Worm (Caenorhabditis elegans): Measurements from ENCODE around the gene dpy-19.

The dpy-19 gene

ce11 chrIII:8678371-8678770, 11.1 kb upstream of the dpy-19 start:
- TF ChIP-seq unc-62 (GFP tag; optimal IDR thresholded peaks at IDR 0.05): no peak

DNA sequence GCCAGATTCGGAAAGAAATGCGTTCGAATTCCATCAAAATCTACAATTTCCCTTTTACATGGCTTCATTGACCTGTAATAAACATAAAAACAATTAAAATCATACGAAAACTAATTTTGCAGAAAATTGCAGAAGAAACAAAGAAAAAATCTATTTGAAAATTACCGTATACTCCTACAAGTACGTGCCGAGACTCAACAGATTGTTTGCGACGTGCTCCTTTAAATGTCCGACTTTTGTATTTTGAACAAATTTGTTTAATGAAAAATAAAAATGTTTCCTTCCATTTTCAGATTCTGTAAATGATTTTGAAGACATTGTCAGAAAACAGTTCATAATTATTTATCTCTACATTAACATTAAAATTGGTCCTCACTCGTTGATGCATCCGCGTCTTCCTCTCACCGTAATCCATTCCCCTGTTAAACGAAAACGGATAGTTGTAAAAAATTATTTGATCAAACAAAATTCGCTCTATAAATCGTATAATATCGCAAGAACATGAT, 7.8 kb upstream of the dpy-19 start, which contains the start of gene pgl-2:
pgl-2 (minus strand) TSS at position 456 of the 506 bp plus-strand sequence.
- TF ChIP-seq unc-62 (GFP tag; optimal IDR thresholded peaks at IDR 0.05): no peak

DNA sequence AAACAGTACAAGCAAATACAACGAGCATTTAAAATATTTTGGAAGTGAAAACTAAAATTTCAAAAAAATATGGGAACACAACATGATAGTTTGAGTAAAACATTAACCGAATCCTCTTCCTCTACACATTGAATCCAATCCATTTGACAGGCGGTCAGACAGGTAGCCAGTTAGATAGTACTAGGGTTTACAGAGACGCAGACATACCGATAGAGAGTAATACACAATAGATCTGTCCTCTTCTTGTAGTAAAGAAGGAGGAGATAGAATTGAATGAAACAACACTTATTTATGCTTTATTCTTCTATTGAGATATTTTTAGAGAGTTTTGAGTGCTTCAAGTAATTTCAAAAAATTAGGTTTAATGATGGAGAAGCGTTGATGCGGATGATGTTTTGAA, 1.4 kb upstream of the dpy-19 start:
- no peak for TF ChIP-seq unc-62 (GFP tag; optimal IDR thresholded peaks at IDR 0.05)

DNA sequence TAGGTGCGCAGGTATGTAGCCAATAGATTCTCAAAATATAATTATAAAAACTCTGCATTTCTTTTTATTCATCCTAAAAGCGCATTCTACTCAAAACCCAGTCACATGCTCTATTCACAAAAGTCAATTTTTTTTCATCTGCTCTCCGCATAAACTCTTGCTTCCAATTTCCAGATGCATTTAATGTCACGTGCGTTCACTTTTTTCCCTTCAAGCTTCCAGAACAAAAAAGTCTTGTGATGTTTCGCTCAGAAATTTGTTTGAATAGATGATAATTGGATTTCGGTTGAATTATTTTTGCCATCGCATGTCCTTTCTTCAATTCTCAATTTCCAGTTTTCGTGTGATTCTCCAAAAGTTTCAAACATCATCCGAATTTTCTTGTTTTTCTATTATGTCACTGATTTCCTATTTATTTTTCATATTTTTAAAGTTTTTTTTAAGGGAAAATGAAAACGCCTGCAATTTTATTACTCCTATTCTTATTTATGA, 2.3 kb downstream of the dpy-19 start, which contains the start of gene F22B7.1:
F22B7.1 (plus strand) TSS at position 442 of the 492 bp plus-strand sequence.
- no peak for TF ChIP-seq unc-62 (GFP tag; optimal IDR thresholded peaks at IDR 0.05)

ce11 chrIII:8663143-8663542, 4.1 kb downstream of the dpy-19 start:
- no peak for TF ChIP-seq unc-62 (GFP tag; optimal IDR thresholded peaks at IDR 0.05)

- no peak for TF ChIP-seq unc-62 (GFP tag; optimal IDR thresholded peaks at IDR 0.05)
Measured at ce11 chrIII:8658367-8658761, 8.9 kb downstream of the dpy-19 start.

- no peak for TF ChIP-seq unc-62 (GFP tag; optimal IDR thresholded peaks at IDR 0.05)
Measured at ce11 chrIII:8657676-8658366, 9.5 kb downstream of the dpy-19 start.

ce11 chrIII:8656957-8657356, 10.3 kb downstream of the dpy-19 start:
- TF ChIP-seq unc-62 (GFP tag; optimal IDR thresholded peaks at IDR 0.05): no peak

- no peak for TF ChIP-seq unc-62 (GFP tag; optimal IDR thresholded peaks at IDR 0.05)
Measured at ce11 chrIII:8656055-8656454, 11.2 kb downstream of the dpy-19 start.

DNA sequence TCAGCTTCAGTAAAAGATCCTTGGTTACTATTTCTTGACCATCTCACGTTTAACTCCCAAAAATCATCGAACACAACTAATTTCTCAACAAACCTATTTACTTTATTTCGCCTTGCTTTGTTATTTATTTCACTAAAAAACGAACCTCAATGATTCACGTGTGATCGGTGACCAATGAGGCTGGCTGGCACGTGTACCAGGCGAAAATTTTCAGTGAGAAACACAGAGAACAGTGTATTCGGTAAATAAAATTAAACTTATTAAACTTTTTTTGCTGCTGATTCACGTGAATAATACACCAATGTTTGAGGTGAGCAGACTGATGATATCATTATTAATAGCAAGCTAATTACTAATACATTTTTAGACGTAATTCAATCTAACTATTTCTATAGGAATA, 11.9 kb downstream of the dpy-19 start:
- no peak for TF ChIP-seq unc-62 (GFP tag; optimal IDR thresholded peaks at IDR 0.05)

DNA sequence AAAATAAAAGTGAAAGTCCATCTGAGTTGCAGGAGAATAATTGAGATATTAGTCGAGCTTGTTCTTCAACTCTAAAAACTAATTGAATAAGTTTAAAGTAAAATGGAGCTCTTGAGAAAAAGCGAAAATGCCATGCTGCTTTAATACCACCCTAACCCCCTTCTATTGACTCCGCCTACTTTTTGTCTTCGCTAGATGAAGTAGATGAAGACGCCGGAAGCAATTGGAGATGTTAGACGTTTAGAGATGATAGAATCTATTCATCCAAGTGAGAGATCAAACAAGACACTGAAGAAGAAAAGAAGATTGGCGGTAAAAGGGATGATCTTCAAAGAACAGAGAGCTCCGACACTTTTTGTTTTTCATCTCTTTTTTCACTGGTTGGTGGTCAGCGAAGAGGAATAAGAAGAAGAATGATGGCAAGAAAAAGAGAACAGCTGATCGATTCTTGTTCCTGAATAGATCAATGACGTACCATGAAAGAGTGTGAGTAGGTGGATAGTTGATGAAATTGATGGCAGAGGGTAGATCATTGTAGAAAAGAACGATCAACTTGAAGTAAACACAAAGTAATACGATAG, 12.8 kb downstream of the dpy-19 start:
- no peak for TF ChIP-seq unc-62 (GFP tag; optimal IDR thresholded peaks at IDR 0.05)

ce11 chrIII:8653875-8654386, 13.4 kb downstream of the dpy-19 start, which contains the start of gene F22B7.9:
TSS of gene F22B7.9 (minus strand) at chrIII:8653925.
- TF ChIP-seq unc-62 (GFP tag; optimal IDR thresholded peaks at IDR 0.05): no peak

- TF ChIP-seq unc-62 (GFP tag; optimal IDR thresholded peaks at IDR 0.05): no peak
Measured at ce11 chrIII:8653457-8653856, 13.8 kb downstream of the dpy-19 start.

DNA sequence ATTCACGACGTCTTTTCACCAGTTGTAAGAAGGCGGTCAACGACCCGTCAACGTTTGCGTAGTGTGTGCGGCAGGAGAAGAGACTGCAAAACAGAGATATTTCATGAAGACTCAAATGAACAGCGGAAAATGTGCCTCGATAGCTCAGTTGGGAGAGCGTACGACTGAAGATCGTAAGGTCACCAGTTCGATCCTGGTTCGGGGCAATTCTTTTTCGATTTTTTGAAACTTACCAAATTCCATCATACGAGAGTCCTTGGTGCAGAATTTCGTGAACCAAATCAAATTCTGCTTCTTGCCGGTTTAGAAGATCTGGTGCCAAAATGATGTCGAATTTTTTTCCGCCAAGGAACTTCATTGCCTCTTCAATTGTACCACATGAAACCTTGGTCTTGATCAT, 14.4 kb downstream of the dpy-19 start:
- TF ChIP-seq unc-62 (GFP tag; optimal IDR thresholded peaks at IDR 0.05): no peak

ce11 chrIII:8652112-8652694, 15.1 kb downstream of the dpy-19 start:
- no peak for TF ChIP-seq unc-62 (GFP tag; optimal IDR thresholded peaks at IDR 0.05)

ce11 chrIII:8650235-8650817, 17.0 kb downstream of the dpy-19 start, which contains the start of gene flp-23:
TSS of gene flp-23 (plus strand) at chrIII:8650767.
- TF ChIP-seq unc-62 (GFP tag; optimal IDR thresholded peaks at IDR 0.05): no peak
